Worm (Caenorhabditis elegans): ENCODE measurements around the gene fbxa-52.
"Not testable (repeated sequence)": the region's sequence is repeated elsewhere in the genome, so short reads cannot be mapped to it uniquely, and the experiment has no call there.

ce11 chrX:1687079-1687478 is 25.4 kb downstream of the fbxa-52 start, which contains the start of gene C36C9.11:
- TF ChIP-seq skn-1 (tag; optimal IDR thresholded peaks at IDR 0.05); nhr-76 (tag; optimal IDR thresholded peaks at IDR 0.05); nhr-237 (tag; optimal IDR thresholded peaks at IDR 0.05); lin-13 (GFP tag; optimal IDR thresholded peaks at IDR 0.05); ceh-8 (GFP tag; optimal IDR thresholded peaks at IDR 0.05): not testable (repeated sequence)
